Worm (Caenorhabditis elegans): ENCODE results near the gene C13A10.1.

C13A10.1 gene

ce11 chrII:1402167-1402619 is 46.7 kb upstream of the C13A10.1 start, which contains the start of gene Y51H7C.7 (continued):
- TF ChIP-seq pag-3 (tag; optimal IDR thresholded peaks at IDR 0.05; ENCODE audit: borderline replicate concordance, insufficient read depth) (no peak), mab-9 (GFP tag; IDR thresholded peaks at IDR 0.05) (no peak), nhr-77 (tag; optimal IDR thresholded peaks at IDR 0.05) (no peak), zag-1 (tag; optimal IDR thresholded peaks at IDR 0.05) (no peak), nhr-237 (tag; optimal IDR thresholded peaks at IDR 0.05) (no peak), unc-98 (GFP tag; IDR thresholded peaks at IDR 0.05) (no peak), sptf-1 (tag; optimal IDR thresholded peaks at IDR 0.05) (no peak), vab-15 (tag; optimal IDR thresholded peaks at IDR 0.05) (no peak), grh-1 (GFP tag; IDR thresholded peaks at IDR 0.05) (peak; percentile 54), snpc-4 (tag; optimal IDR thresholded peaks at IDR 0.05) (peak; percentile 58), elt-3 (tag; optimal IDR thresholded peaks at IDR 0.05) (peak in 2 of 6 experiments; percentile 16 to 49), tlp-1 (tag; optimal IDR thresholded peaks at IDR 0.05) (no peak), F16B12.6 (tag; optimal IDR thresholded peaks at IDR 0.05) (peak; percentile 55), unc-86 (tag; optimal IDR thresholded peaks at IDR 0.05) (peak; percentile 66), blmp-1 (tag; optimal IDR thresholded peaks at IDR 0.05) (no peak), dsc-1 (tag; optimal IDR thresholded peaks at IDR 0.05) (peak; percentile 76), lin-13 (GFP tag; optimal IDR thresholded peaks at IDR 0.05) (peak; percentile 12), jun-1 (tag; optimal IDR thresholded peaks at IDR 0.05) (no peak), elt-2 (tag; optimal IDR thresholded peaks at IDR 0.05) (peak; percentile 25), ceh-90 (tag; optimal IDR thresholded peaks at IDR 0.05) (no peak), ceh-82 (tag; optimal IDR thresholded peaks at IDR 0.05) (peak; percentile 72 to 90 (median 72)), lir-3 (tag; optimal IDR thresholded peaks at IDR 0.05; ENCODE audit: poor library complexity) (no peak), nhr-71 (tag; optimal IDR thresholded peaks at IDR 0.05) (no peak), dpl-1 (GFP tag; optimal IDR thresholded peaks at IDR 0.05) (peak; percentile 56 to 76 (median 74)), lin-14 (GFP tag; optimal IDR thresholded peaks at IDR 0.05) (no peak), hlh-17 (GFP tag; optimal IDR thresholded peaks at IDR 0.05; ENCODE audit: borderline replicate concordance) (no peak), lin-35 (GFP tag; optimal IDR thresholded peaks at IDR 0.05) (peak; percentile 37 to 66), ztf-11 (tag; optimal IDR thresholded peaks at IDR 0.05) (peak in 1 of 2 experiments; percentile 57), isw-1 (GFP tag; IDR thresholded peaks at IDR 0.05) (peak; percentile 56), nhr-76 (tag; optimal IDR thresholded peaks at IDR 0.05) (no peak), tbx-2 (tag; optimal IDR thresholded peaks at IDR 0.05) (peak; percentile 74), nhr-90 (tag; optimal IDR thresholded peaks at IDR 0.05; ENCODE audit: poor library complexity) (peak; percentile 74), mep-1 (tag; optimal IDR thresholded peaks at IDR 0.05) (no peak), nhr-85 (tag) (no peak), sox-4 (tag; optimal IDR thresholded peaks at IDR 0.05) (peak; percentile 10), nhr-28 (tag; optimal IDR thresholded peaks at IDR 0.05) (no peak), C16A3.4 (tag; optimal IDR thresholded peaks at IDR 0.05) (peak; percentile 27), ceh-63 (GFP tag; optimal IDR thresholded peaks at IDR 0.05) (no peak), pqm-1 (tag; optimal IDR thresholded peaks at IDR 0.05) (no peak), snu-23 (GFP tag; optimal IDR thresholded peaks at IDR 0.05) (peak; percentile 74)

ce11 chrII:1401474-1401873 is 46.0 kb upstream of the C13A10.1 start, which contains the start of gene Y51H7C.8:
Y51H7C.8 (plus strand) TSS chrII:1401774.
- TF ChIP-seq snu-23 (GFP tag; optimal IDR thresholded peaks at IDR 0.05) (no peak), blmp-1 (tag; optimal IDR thresholded peaks at IDR 0.05) (no peak), nhr-20 (tag; optimal IDR thresholded peaks at IDR 0.05) (no peak), unc-130 (tag; optimal IDR thresholded peaks at IDR 0.05) (no peak), mep-1 (tag; optimal IDR thresholded peaks at IDR 0.05) (no peak)

All from whole organism, L1 larva.